Worm (Caenorhabditis elegans) whole organism, early embryonic: Measurements from ENCODE around the gene Y51A2B.16.

Experiments
- B0310.2 ChIP-seq: sonication (generic microtip); optimal IDR thresholded peaks from 2 replicates; lab custom pipeline; 2016; ENCODE audit warnings: mild to moderate bottlenecking, missing genetic modification characterization, missing compliant biosample characterization
- aly-1 ChIP-seq: sonication (generic microtip); optimal IDR thresholded peaks from 2 replicates; lab custom pipeline; 2016; ENCODE audit warnings: missing genetic modification characterization, missing compliant biosample characterization
- ama-1 ChIP-seq: fragments of 150-350 bp; optimal IDR thresholded peaks from 2 replicates; lab custom pipeline; 2014
- ceh-13 ChIP-seq: fragments of 200-800 bp; sonication (Bioruptor generic); optimal IDR thresholded peaks from 2 replicates; lab custom pipeline; 2018; ENCODE audit warnings: mild to moderate bottlenecking, missing genetic modification characterization, missing compliant biosample characterization
- ceh-36 ChIP-seq: sonication (generic microtip); optimal IDR thresholded peaks from 2 replicates; lab custom pipeline; 2016; ENCODE audit warnings: missing genetic modification characterization, inconsistent platforms, missing compliant biosample characterization
- ets-7 ChIP-seq: sonication (generic microtip); optimal IDR thresholded peaks from 2 replicates; lab custom pipeline; 2016; ENCODE audit warnings: missing genotype, missing genetic modification characterization, missing compliant biosample characterization
- flt-1 ChIP-seq: fragments of 200-800 bp; sonication (Bioruptor generic); IDR thresholded peaks from 2 replicates; pipeline ENCODE4 v1.3.6; 2022; ENCODE audit warnings: missing genetic modification characterization, missing compliant biosample characterization
- hmbx-1 ChIP-seq: sonication (generic microtip); optimal IDR thresholded peaks from 2 replicates; lab custom pipeline; 2016; ENCODE audit warnings: mild to moderate bottlenecking, missing genetic modification characterization, missing compliant biosample characterization
- hmg-4 ChIP-seq: fragments of 200-800 bp; sonication (Bioruptor generic); optimal IDR thresholded peaks from 2 replicates; lab custom pipeline; 2018; ENCODE audit warnings: mild to moderate bottlenecking, missing genetic modification characterization, missing compliant biosample characterization
- scrt-1 ChIP-seq: fragments of 200-800 bp; sonication (Bioruptor generic); IDR thresholded peaks from 2 replicates; pipeline ENCODE4 v1.3.6; 2022; ENCODE audit warnings: missing genetic modification characterization, missing compliant biosample characterization
- sea-1 ChIP-seq: fragments of 200-800 bp; sonication (Bioruptor generic); conservative IDR thresholded peaks from 2 replicates; pipeline ENCODE4 v1.3.6; 2022; ENCODE audit warnings: missing genetic modification characterization, missing compliant biosample characterization
- tbx-37 ChIP-seq: fragments of 200-800 bp; sonication (Bioruptor generic); conservative IDR thresholded peaks from 2 replicates; pipeline ENCODE4 v1.3.6; 2022; ENCODE audit warnings: missing genetic modification reagents, missing genetic modification characterization, missing compliant biosample characterization

DNA sequence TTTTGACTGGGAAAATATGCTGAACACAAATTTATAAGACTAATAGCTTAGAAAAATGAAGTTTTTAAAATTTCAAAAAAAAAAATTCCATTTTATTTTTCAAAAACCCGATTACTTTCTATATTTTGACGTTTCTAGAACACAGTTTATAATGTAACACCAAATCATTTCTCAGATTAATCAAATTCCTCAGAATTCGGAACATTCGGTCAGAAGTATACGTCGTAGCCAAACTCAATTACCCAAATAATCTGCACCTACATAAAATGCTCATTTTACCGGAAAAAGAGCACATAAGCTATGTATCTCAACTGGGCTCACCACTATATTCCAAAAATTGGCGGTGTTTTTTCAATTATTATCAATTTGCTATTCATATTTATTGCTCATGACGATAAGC, 23.1 kb upstream of the Y51A2B.16 start, which contains the start of gene srj-26:
- no peak for TF ChIP-seq ceh-36 (tag; lab: Kevin White, UChicago)
- TF ChIP-seq ets-7 (tag; lab: Kevin White, UChicago): no peak
- TF ChIP-seq B0310.2 (tag; lab: Kevin White, UChicago): no peak
- no peak for TF ChIP-seq ama-1 (lab: Kevin White, UChicago)
- no peak for TF ChIP-seq sea-1
- no peak for TF ChIP-seq scrt-1 (GFP tag; lab: Robert Waterston, UW)
- no peak for TF ChIP-seq hmbx-1 (tag; lab: Kevin White, UChicago)
- TF ChIP-seq ceh-13 (GFP tag; lab: Kevin White, UChicago): no peak
- TF ChIP-seq aly-1 (tag; lab: Kevin White, UChicago): no peak
- TF ChIP-seq hmg-4 (GFP tag; lab: Kevin White, UChicago): no peak
- TF ChIP-seq flt-1 (GFP tag; lab: Robert Waterston, UW): no peak
- no peak for TF ChIP-seq tbx-37 (GFP tag; lab: Robert Waterston, UW)
